Fruit fly (Drosophila melanogaster) whole organism, embryonic: ENCODE measurements around the gene CG15529.

Experiments used
- Awh ChIP-seq: fragments of 200-800 bp; sonication (Bioruptor generic); IDR thresholded peaks from 2 replicates; pipeline ENCODE4, ENCODE4 v1.3.6; 2022; ENCODE audit warnings: missing biosample characterization, missing genetic modification characterization
- Bgb ChIP-seq: fragments of 200-800 bp; sonication (Bioruptor generic); IDR thresholded peaks from 2 replicates; pipeline ENCODE4 v1.3.6; 2022; ENCODE audit warnings: missing biosample characterization, missing genetic modification characterization; ENCODE audit not compliant: partially characterized antibody
- CG1024 ChIP-seq: fragments of 200-800 bp; sonication (Bioruptor generic); IDR thresholded peaks from 2 replicates; pipeline ENCODE4 v1.3.6; 2022; ENCODE audit warnings: missing biosample characterization, missing genetic modification characterization
- CG10979 ChIP-seq: fragments of 200-800 bp; sonication (Bioruptor generic); optimal IDR thresholded peaks from 2 replicates; lab custom pipeline; 2018; ENCODE audit warnings: missing biosample characterization, mild to moderate bottlenecking, missing genetic modification characterization, moderate library complexity
- CG12391 ChIP-seq: fragments of 200-800 bp; sonication (Bioruptor generic); optimal IDR thresholded peaks from 3 replicates; lab custom pipeline; 2018; ENCODE audit warnings: missing biosample characterization, mild to moderate bottlenecking, missing genetic modification characterization, moderate library complexity
- CG13296 ChIP-seq: fragments of 200-800 bp; sonication (Bioruptor generic); optimal IDR thresholded peaks from 3 replicates; lab custom pipeline; 2018; ENCODE audit warnings: missing biosample characterization, mild to moderate bottlenecking, missing genetic modification characterization
- CG1602 ChIP-seq: fragments of 200-800 bp; sonication (Bioruptor generic); optimal IDR thresholded peaks from 3 replicates; lab custom pipeline; 2016; ENCODE audit warnings: missing biosample characterization, missing genetic modification characterization
- CG17612 ChIP-seq: fragments of 200-800 bp; sonication (Bioruptor generic); IDR thresholded peaks from 2 replicates; pipeline ENCODE4 v1.3.6; 2022; ENCODE audit warnings: missing biosample characterization, missing genetic modification characterization
- CG17829 ChIP-seq: fragments of 200-800 bp; optimal IDR thresholded peaks from 2 replicates; lab custom pipeline; 2019; ENCODE audit warnings: missing biosample characterization, mild to moderate bottlenecking, missing genetic modification characterization, moderate library complexity
- CG2678 ChIP-seq: fragments of 200-800 bp; sonication (Bioruptor generic); optimal IDR thresholded peaks from 3 replicates; lab custom pipeline; 2019; ENCODE audit warnings: missing biosample characterization, mild to moderate bottlenecking, missing genetic modification characterization, moderate library complexity
- CG32767 ChIP-seq: fragments of 200-800 bp; sonication (Bioruptor generic); IDR thresholded peaks from 2 replicates; pipeline ENCODE4 v1.3.6; 2022; ENCODE audit warnings: missing biosample characterization, missing genetic modification characterization
- CG32772 ChIP-seq: fragments of 200-800 bp; sonication (Bioruptor generic); IDR thresholded peaks from 2 replicates; pipeline ENCODE4 v1.3.6; 2022; ENCODE audit warnings: missing biosample characterization, missing genetic modification characterization
- CG3847 ChIP-seq: fragments of 200-800 bp; sonication (Bioruptor generic); IDR thresholded peaks from 2 replicates; pipeline ENCODE4 v1.3.6; 2022; ENCODE audit warnings: missing biosample characterization, missing genetic modification characterization
- CG42726 ChIP-seq: fragments of 200-800 bp; sonication (Bioruptor generic); IDR thresholded peaks from 2 replicates; pipeline ENCODE4 v1.3.6; 2022; ENCODE audit warnings: missing biosample characterization, missing genetic modification characterization; ENCODE audit not compliant: partially characterized antibody
- CG6654 ChIP-seq: fragments of 200-800 bp; sonication (Bioruptor generic); optimal IDR thresholded peaks from 2 replicates; lab custom pipeline; 2017; ENCODE audit warnings: missing biosample characterization, mild to moderate bottlenecking, missing genetic modification characterization
- CG6683 ChIP-seq: fragments of 200-800 bp; sonication (Bioruptor generic); optimal IDR thresholded peaks from 2 replicates; lab custom pipeline; 2017; ENCODE audit warnings: missing biosample characterization, mild to moderate bottlenecking, missing genetic modification characterization, missing genetic modification reagents
- CG6689 ChIP-seq: fragments of 200-800 bp; sonication (Bioruptor generic); IDR thresholded peaks from 2 replicates; pipeline ENCODE4 v1.3.6; 2022; ENCODE audit warnings: missing biosample characterization, missing genetic modification characterization
- CG7963 ChIP-seq: fragments of 200-800 bp; sonication (Bioruptor generic); IDR thresholded peaks from 3 replicates; pipeline ENCODE4 v1.3.6; 2022; ENCODE audit warnings: missing biosample characterization, missing genetic modification characterization; ENCODE audit not compliant: partially characterized antibody
- CG8281 ChIP-seq: fragments of 200-800 bp; sonication (Bioruptor generic); optimal IDR thresholded peaks from 2 replicates; lab custom pipeline; 2018; ENCODE audit warnings: missing biosample characterization, mild to moderate bottlenecking, missing genetic modification characterization, moderate library complexity
- CG8359 ChIP-seq: fragments of 200-800 bp; sonication (Bioruptor generic); optimal IDR thresholded peaks from 2 replicates; lab custom pipeline; 2017; ENCODE audit warnings: missing biosample characterization, mild to moderate bottlenecking, missing genetic modification characterization, borderline replicate concordance
- CG9727 ChIP-seq: fragments of 200-800 bp; sonication (Bioruptor generic); optimal IDR thresholded peaks from 3 replicates; lab custom pipeline; 2017; ENCODE audit warnings: missing biosample characterization, mild to moderate bottlenecking, missing genetic modification characterization
- CG9876 ChIP-seq: fragments of 200-800 bp; sonication (Bioruptor generic); optimal IDR thresholded peaks from 2 replicates; lab custom pipeline; 2016; ENCODE audit warnings: missing biosample characterization, missing genetic modification characterization
- CoRest ChIP-seq: fragments of 200-800 bp; sonication (Bioruptor generic); optimal IDR thresholded peaks from 3 replicates; lab custom pipeline; 2018; ENCODE audit warnings: missing biosample characterization, mild to moderate bottlenecking, missing genetic modification characterization, moderate library complexity
- Drgx ChIP-seq: fragments of 200-800 bp; sonication (Bioruptor generic); IDR thresholded peaks from 2 replicates; pipeline ENCODE4 v1.3.6; 2022; ENCODE audit warnings: missing biosample characterization, missing genetic modification characterization
- GATAe ChIP-seq: fragments of 200-800 bp; sonication (Bioruptor generic); conservative IDR thresholded peaks from 2 replicates; pipeline ENCODE4 v1.3.6; 2022; ENCODE audit warnings: missing biosample characterization, missing genetic modification characterization
- Gug ChIP-seq: fragments of 200-800 bp; sonication (Bioruptor generic); IDR thresholded peaks from 4 replicates; pipeline ENCODE4 v1.3.6; 2022; ENCODE audit warnings: missing biosample characterization, missing genetic modification characterization
- Hsf ChIP-seq: fragments of 200-800 bp; sonication (Bioruptor generic); optimal IDR thresholded peaks from 3 replicates; lab custom pipeline; 2016; ENCODE audit warnings: missing biosample characterization, missing genetic modification characterization
- MBD-R2 ChIP-seq: fragments of 200-800 bp; sonication (Bioruptor generic); IDR thresholded peaks from 2 replicates; pipeline ENCODE4 v1.3.6; 2022; ENCODE audit warnings: missing biosample characterization, missing genetic modification characterization
- Max ChIP-seq: fragments of 200-800 bp; sonication (Bioruptor generic); optimal IDR thresholded peaks from 2 replicates; lab custom pipeline; 2016; ENCODE audit warnings: missing biosample characterization, mild to moderate bottlenecking, missing genetic modification characterization
- Tbp ChIP-seq: fragments of >200 bp; optimal IDR thresholded peaks from 2 replicates; lab custom pipeline; 2018; ENCODE audit warnings: missing biosample characterization, missing genetic modification characterization
- Xbp1 ChIP-seq: fragments of 200-800 bp; sonication (Bioruptor generic); optimal IDR thresholded peaks from 3 replicates; lab custom pipeline; 2016; ENCODE audit warnings: missing biosample characterization, mild to moderate bottlenecking, missing genetic modification characterization
- Xrp1 ChIP-seq: fragments of 200-800 bp; sonication (Bioruptor generic); IDR thresholded peaks from 2 replicates; pipeline ENCODE4 v1.3.6; 2022; ENCODE audit warnings: missing biosample characterization, missing genetic modification characterization
- amos ChIP-seq: fragments of 200-800 bp; sonication (Bioruptor generic); IDR thresholded peaks from 2 replicates; pipeline ENCODE4 v1.3.6; 2022; ENCODE audit warnings: missing biosample characterization, missing genetic modification characterization; ENCODE audit not compliant: partially characterized antibody
- ato ChIP-seq: fragments of 200-800 bp; sonication (Bioruptor generic); IDR thresholded peaks from 2 replicates; pipeline ENCODE4 v1.3.6; 2022; ENCODE audit warnings: missing biosample characterization, missing genetic modification characterization; ENCODE audit not compliant: partially characterized antibody
- bsh ChIP-seq, 2 experiments: fragments of 200-800 bp; sonication (Bioruptor generic); optimal IDR thresholded peaks; 2 replicates each; lab custom pipeline; 2017 to 2018; ENCODE audit warnings: mild to moderate bottlenecking in 2 of 2, missing biosample characterization in 2 of 2, missing genetic modification characterization in 2 of 2, moderate library complexity in 1 of 2
- ci ChIP-seq: fragments of 200-800 bp; sonication (Bioruptor generic); IDR thresholded peaks from 3 replicates; pipeline ENCODE4 v1.3.6; 2022; ENCODE audit warnings: missing biosample characterization, missing genetic modification characterization
- corto ChIP-seq: fragments of 200-800 bp; sonication (Bioruptor generic); optimal IDR thresholded peaks from 2 replicates; lab custom pipeline; 2016; ENCODE audit warnings: missing biosample characterization, mild to moderate bottlenecking, missing genetic modification characterization, moderate library complexity
- da ChIP-seq: fragments of 200-800 bp; sonication (Bioruptor generic); optimal IDR thresholded peaks from 2 replicates; lab custom pipeline; 2016; ENCODE audit warnings: missing biosample characterization, missing genetic modification characterization
- dmrt99B ChIP-seq: fragments of 200-800 bp; sonication (Bioruptor generic); optimal IDR thresholded peaks from 2 replicates; lab custom pipeline; 2018; ENCODE audit warnings: missing biosample characterization, mild to moderate bottlenecking, missing genetic modification characterization, moderate library complexity
- gsb-n ChIP-seq: fragments of 200-800 bp; sonication (Bioruptor generic); optimal IDR thresholded peaks from 3 replicates; lab custom pipeline; 2018; ENCODE audit warnings: missing biosample characterization, mild to moderate bottlenecking, missing genetic modification characterization
- kay ChIP-seq: fragments of 200-800 bp; sonication (Bioruptor generic); optimal IDR thresholded peaks from 2 replicates; lab custom pipeline; 2016; ENCODE audit warnings: missing biosample characterization, missing genetic modification characterization
- prd ChIP-seq, 3 experiments: fragments of >200 bp in 2 of 3; fragments of 200-800 bp in 1 of 3; sonication (Bioruptor generic) in 1 of 3; optimal IDR thresholded peaks in 2 of 3; IDR thresholded peaks in 1 of 3; 2 replicates in 2 of 3; 3 replicates in 1 of 3; pipeline versions ENCODE4 v1.3.6 to Lab custom; 2017 to 2022; ENCODE audit warnings: missing biosample characterization in 1 of 3, missing genetic modification characterization in 1 of 3
- sob ChIP-seq: fragments of 200-800 bp; sonication (Bioruptor generic); IDR thresholded peaks from 2 replicates; pipeline ENCODE4 v1.3.6; 2022; ENCODE audit warnings: missing biosample characterization, missing genetic modification characterization
- sr ChIP-seq: fragments of 200-800 bp; sonication (Bioruptor generic); IDR thresholded peaks from 3 replicates; pipeline ENCODE4 v1.3.6; 2022; ENCODE audit warnings: missing biosample characterization, missing genetic modification characterization
- trem ChIP-seq: fragments of 200-800 bp; optimal IDR thresholded peaks from 3 replicates; lab custom pipeline; 2019; ENCODE audit warnings: missing biosample characterization, mild to moderate bottlenecking, missing genetic modification characterization, moderate library complexity
- zen2 ChIP-seq: fragments of 200-800 bp; sonication (Bioruptor generic); IDR thresholded peaks from 3 replicates; pipeline ENCODE4 v1.3.6; 2022; ENCODE audit warnings: missing biosample characterization, missing genetic modification characterization; ENCODE audit not compliant: partially characterized antibody

Gene CG15529

DNA sequence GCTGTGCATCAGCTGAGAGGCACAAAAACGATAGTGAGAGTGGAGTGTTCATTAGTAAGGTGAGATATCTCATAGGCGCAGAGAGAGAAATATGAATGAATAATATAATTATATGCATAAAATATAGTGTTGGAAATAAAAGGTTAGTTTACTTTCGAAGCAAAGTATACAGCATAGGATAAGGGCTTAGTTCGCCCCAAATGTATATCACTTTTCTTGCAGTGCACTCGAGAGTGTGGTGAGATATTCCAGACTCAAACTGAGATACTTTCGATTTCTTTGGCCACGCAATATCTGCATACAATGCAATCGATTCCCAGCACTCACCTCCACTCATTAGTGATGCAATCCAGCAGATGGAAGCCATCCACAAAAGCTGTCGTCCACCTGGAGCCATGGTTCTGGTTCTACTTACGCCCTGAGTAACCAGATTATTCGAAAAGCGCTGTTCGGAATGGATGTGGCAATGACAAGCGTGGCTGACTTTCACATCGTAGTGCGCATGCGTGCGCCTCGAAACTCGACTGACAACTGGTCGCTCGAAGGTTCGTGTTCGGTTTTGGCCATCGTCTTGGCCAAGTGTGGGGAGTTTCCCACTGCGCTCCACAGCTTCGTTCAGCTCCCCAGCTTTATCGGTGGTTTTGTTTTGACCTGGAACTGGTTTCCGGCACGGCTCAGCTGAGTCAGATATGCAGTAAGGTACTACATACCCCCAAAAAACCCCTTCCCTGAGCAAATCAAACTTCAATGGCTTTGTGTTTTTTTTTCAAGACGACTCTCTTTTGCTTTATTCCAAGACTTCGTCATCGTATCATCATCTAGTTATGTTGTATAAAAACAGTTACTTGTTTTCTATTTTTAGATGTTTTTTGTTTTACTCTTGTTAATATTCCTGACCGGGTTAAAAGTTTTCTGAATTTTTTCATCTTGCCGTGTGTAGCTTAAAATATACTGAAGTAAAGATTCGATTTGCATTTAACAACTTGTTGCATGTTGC, 19.1 kb downstream of the CG15529 start, which contains the start of gene Rsod (continued):
- TF ChIP-seq CG32772 (GFP tag; lab: Robert Waterston, UW) = peak; percentile 52; the same call in 1 of the 2 replicates
- peak; percentile 41 for TF ChIP-seq Max (GFP tag; lab: Kevin White, UChicago)
- TF ChIP-seq CG3847 (GFP tag; lab: Robert Waterston, UW) = peak; percentile 31; the same call in 1 of the 2 replicates
- peak; percentile 53 to 79 for TF ChIP-seq bsh (GFP tag; optimal IDR thresholded peaks at IDR 0.05; lab: Kevin White, UChicago)
- no peak for TF ChIP-seq CG6654
- TF ChIP-seq CG9876 = no peak
- no peak for TF ChIP-seq da (GFP tag; lab: Kevin White, UChicago)
- no peak for TF ChIP-seq zen2 (GFP tag; lab: Robert Waterston, UW)
- TF ChIP-seq CG1602 (GFP tag; lab: Kevin White, UChicago) = peak; percentile 46
- peak; percentile 87 for TF ChIP-seq Xrp1 (GFP tag; lab: Robert Waterston, UW)
- TF ChIP-seq CG13296 = no peak
- TF ChIP-seq CG10979 (tag; lab: Kevin White, UChicago) = peak; percentile 68
- no peak for TF ChIP-seq CG6683
- TF ChIP-seq CG6689 (GFP tag; lab: Robert Waterston, UW) = peak; percentile 79
- no peak for TF ChIP-seq kay (GFP tag; lab: Kevin White, UChicago)
- TF ChIP-seq sr (GFP tag; lab: Robert Waterston, UW) = peak; percentile 14; the same call in 1 of the 3 replicates
- TF ChIP-seq CG7963 (GFP tag; lab: Robert Waterston, UW) = no peak
- TF ChIP-seq CG8281 (tag; lab: Kevin White, UChicago) = no peak
- peak; percentile 86 for TF ChIP-seq Awh
- TF ChIP-seq CG17612 = peak; percentile 48
- peak; percentile 57 for TF ChIP-seq gsb-n (tag; lab: Kevin White, UChicago)
- TF ChIP-seq Gug (GFP tag; lab: Robert Waterston, UW) = peak; percentile 51; the same call in 2 of the 4 replicates
- TF ChIP-seq CG2678 (tag; lab: Kevin White, UChicago) = peak; percentile 63
- TF ChIP-seq Tbp (GFP tag; lab: Kevin White, UChicago) = no peak
- TF ChIP-seq CG1024 (GFP tag; lab: Robert Waterston, UW) = peak; percentile 35; the same call in 1 of the 2 replicates
- no peak for TF ChIP-seq GATAe (GFP tag; lab: Robert Waterston, UW)
- TF ChIP-seq Bgb (GFP tag; lab: Robert Waterston, UW) = no peak
- peak; percentile 29; the same call in 1 of the 2 replicates for TF ChIP-seq sob
- peak; percentile 31 for TF ChIP-seq CG17829
- peak; percentile 92 for TF ChIP-seq ci (GFP tag; lab: Robert Waterston, UW)
- peak; percentile 27 for TF ChIP-seq CoRest
- TF ChIP-seq CG8359 (GFP tag; lab: Kevin White, UChicago) = peak; percentile 25
- TF ChIP-seq CG9727 = peak; percentile 37
- TF ChIP-seq trem = peak; percentile 37
- peak; percentile 73 for TF ChIP-seq dmrt99B (tag; lab: Kevin White, UChicago)
- no peak for TF ChIP-seq ato (GFP tag; lab: Robert Waterston, UW)
- TF ChIP-seq Hsf (GFP tag; lab: Kevin White, UChicago) = peak; percentile 47
- TF ChIP-seq Drgx (GFP tag; lab: Robert Waterston, UW) = peak; percentile 93
- TF ChIP-seq CG12391 (tag; lab: Kevin White, UChicago) = peak; percentile 54
- TF ChIP-seq Xbp1 (GFP tag; lab: Kevin White, UChicago) = peak; percentile 59
- TF ChIP-seq prd (optimal IDR thresholded peaks at IDR 0.05; lab: Kevin White, UChicago) = no peak
- TF ChIP-seq prd (GFP tag; IDR thresholded peaks at IDR 0.05; lab: Robert Waterston, UW) = peak; percentile 73; the same call in 2 of the 3 replicates
- TF ChIP-seq corto (GFP tag; lab: Kevin White, UChicago) = peak; percentile 59
- no peak for TF ChIP-seq CG42726 (GFP tag; lab: Robert Waterston, UW)
- no peak; the same call in 1 of the 2 replicates for TF ChIP-seq amos
- TF ChIP-seq MBD-R2 = peak; percentile 32; the same call in 1 of the 2 replicates
- peak; percentile 38; the same call in 1 of the 2 replicates for TF ChIP-seq CG32767 (GFP tag; lab: Robert Waterston, UW)
